Worm (Caenorhabditis elegans) whole organism, L1 larva: ENCODE results near the gene fkb-6.
A peak's percentile ranks its signal among the peaks of the same experiment; 100 is the strongest.

Experiments
- ama-1 ChIP-seq: fragments of 150-350 bp; optimal IDR thresholded peaks from 2 replicates; lab custom pipeline; 2014
- ceh-90 ChIP-seq: sonication (generic microtip); optimal IDR thresholded peaks from 2 replicates; lab custom pipeline; 2016; ENCODE audit warnings: missing genetic modification characterization, missing compliant biosample characterization
- fos-1 ChIP-seq: fragments of 150-350 bp; optimal IDR thresholded peaks from 2 replicates; lab custom pipeline; 2014; ENCODE audit warnings: missing biosample characterization, missing genetic modification characterization
- lin-13 ChIP-seq: fragments of 150-350 bp; optimal IDR thresholded peaks from 2 replicates; lab custom pipeline; 2014; ENCODE audit warnings: missing biosample characterization, missing genetic modification reagents, missing genetic modification characterization
- lin-39 ChIP-seq: fragments of 150-350 bp; optimal IDR thresholded peaks from 2 replicates; lab custom pipeline; 2014; ENCODE audit warnings: missing biosample characterization, missing genetic modification reagents, missing genetic modification characterization
- lsy-2 ChIP-seq, 2 experiments: fragments of 150-350 bp; optimal IDR thresholded peaks; 2 replicates each; lab custom pipeline; 2014; ENCODE audit warnings: missing biosample characterization in 2 of 2, missing genetic modification characterization in 2 of 2
- mdl-1 ChIP-seq, 2 experiments: fragments of 150-350 bp; optimal IDR thresholded peaks; 2 replicates each; lab custom pipeline; 2014 to 2017; ENCODE audit warnings: missing biosample characterization in 2 of 2, missing genetic modification characterization in 2 of 2, inconsistent platforms in 1 of 2
- nhr-12 ChIP-seq: sonication (generic microtip); optimal IDR thresholded peaks from 2 replicates; lab custom pipeline; 2017; ENCODE audit warnings: missing biosample characterization, missing genetic modification characterization
- nhr-28 ChIP-seq: fragments of 150-350 bp; optimal IDR thresholded peaks from 2 replicates; lab custom pipeline; 2014; ENCODE audit warnings: missing biosample characterization, missing genetic modification characterization
- unc-62 ChIP-seq: fragments of 150-350 bp; optimal IDR thresholded peaks from 2 replicates; lab custom pipeline; 2014; ENCODE audit warnings: missing biosample characterization, missing genetic modification reagents, missing genetic modification characterization
- zag-1 ChIP-seq: fragments of 150-350 bp; optimal IDR thresholded peaks from 2 replicates; lab custom pipeline; 2014; ENCODE audit warnings: missing biosample characterization, missing genetic modification characterization

DNA sequence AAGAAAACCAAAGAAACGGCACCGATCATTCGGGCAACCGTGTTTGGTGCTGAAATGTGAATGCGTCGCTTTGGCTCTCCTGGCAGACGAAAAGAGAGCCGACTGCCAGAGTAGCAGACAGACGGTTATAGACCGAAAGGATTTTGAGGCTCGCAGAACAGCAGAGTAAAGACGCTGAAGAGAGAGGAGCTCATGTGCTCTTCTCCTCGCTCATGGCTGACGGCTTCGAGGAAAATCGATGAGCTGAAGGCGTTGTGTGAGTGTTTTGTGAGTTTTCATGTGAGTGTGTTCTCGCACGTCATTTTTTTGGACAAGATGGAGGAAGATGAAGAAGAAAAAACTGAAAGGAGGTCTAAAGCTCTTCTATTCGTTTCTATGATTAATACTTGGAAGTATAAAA, 17.1 kb upstream of the fkb-6 start, which contains the start of gene sbt-1:
- TF ChIP-seq lin-13 (GFP tag; lab: Kevin White, UChicago) (peak; percentile 27), lsy-2 (tag; optimal IDR thresholded peaks at IDR 0.05; lab: Kevin White, UChicago) (peak; percentile 46 to 79), lin-39 (tag; lab: Kevin White, UChicago) (no peak), ama-1 (lab: Kevin White, UChicago) (no peak), mdl-1 (tag; optimal IDR thresholded peaks at IDR 0.05; lab: Kevin White, UChicago) (peak in 1 of 2 experiments; percentile 45), ceh-90 (tag; lab: Kevin White, UChicago) (no peak), unc-62 (GFP tag; lab: Kevin White, UChicago) (no peak), fos-1 (peak; percentile 37), nhr-12 (tag; lab: Kevin White, UChicago) (no peak), nhr-28 (tag; lab: Kevin White, UChicago) (no peak), zag-1 (tag; lab: Kevin White, UChicago) (peak; percentile 2)
